Fruit fly (Drosophila melanogaster) whole organism, pupa: ENCODE results near the gene Syt12.

ENCODE experiments used
- CG10348 ChIP-seq: fragments of 200-800 bp; sonication (Bioruptor generic); IDR thresholded peaks from 2 replicates; pipeline ENCODE4 v1.3.6; 2022; ENCODE audit warnings: missing biosample characterization, missing genetic modification characterization
- CG12605 ChIP-seq: fragments of 200-800 bp; sonication (Bioruptor generic); IDR thresholded peaks from 2 replicates; pipeline ENCODE4 v1.3.6; 2022; ENCODE audit warnings: missing biosample characterization, missing genetic modification characterization
- CG13204 ChIP-seq: fragments of 200-800 bp; sonication (Bioruptor generic); optimal IDR thresholded peaks from 2 replicates; lab custom pipeline; 2018; ENCODE audit warnings: missing biosample characterization, mild to moderate bottlenecking, missing genetic modification characterization, moderate library complexity
- CG14655 ChIP-seq: fragments of 200-800 bp; sonication (Bioruptor generic); optimal IDR thresholded peaks from 3 replicates; lab custom pipeline; 2017; ENCODE audit warnings: mild to moderate bottlenecking, missing biosample characterization, missing genetic modification reagents, missing genetic modification characterization
- CG15710 ChIP-seq: fragments of 200-800 bp; sonication (Bioruptor generic); optimal IDR thresholded peaks from 2 replicates; lab custom pipeline; 2018; ENCODE audit warnings: missing biosample characterization, mild to moderate bottlenecking, missing genetic modification characterization, moderate library complexity
- CG17806 ChIP-seq: fragments of 200-800 bp; sonication (Bioruptor generic); optimal IDR thresholded peaks from 2 replicates; lab custom pipeline; 2018; ENCODE audit warnings: missing biosample characterization, mild to moderate bottlenecking, missing genetic modification characterization, moderate library complexity
- CG32121 ChIP-seq: fragments of 200-800 bp; sonication (Bioruptor generic); IDR thresholded peaks from 2 replicates; pipeline ENCODE4 v1.3.6; 2022; ENCODE audit warnings: missing biosample characterization, missing genetic modification characterization
- CG34367 ChIP-seq: fragments of 200-800 bp; sonication (Bioruptor generic); optimal IDR thresholded peaks from 2 replicates; lab custom pipeline; 2018; ENCODE audit warnings: missing biosample characterization, mild to moderate bottlenecking, missing genetic modification characterization
- CG4496 ChIP-seq: fragments of 200-800 bp; sonication (Bioruptor generic); IDR thresholded peaks from 3 replicates; pipeline ENCODE4 v1.3.6; 2022; ENCODE audit warnings: missing biosample characterization, missing genetic modification characterization
- CG8159 ChIP-seq: fragments of 200-800 bp; sonication (Bioruptor generic); optimal IDR thresholded peaks from 3 replicates; lab custom pipeline; 2018; ENCODE audit warnings: missing biosample characterization, mild to moderate bottlenecking, missing genetic modification characterization, moderate library complexity
- CG8301 ChIP-seq: fragments of 200-800 bp; sonication (Bioruptor generic); optimal IDR thresholded peaks from 2 replicates; lab custom pipeline; 2018; ENCODE audit warnings: missing biosample characterization, mild to moderate bottlenecking, missing genetic modification characterization
- CG9948 ChIP-seq: fragments of 200-800 bp; sonication (Bioruptor generic); optimal IDR thresholded peaks from 2 replicates; lab custom pipeline; 2018; ENCODE audit warnings: missing biosample characterization, mild to moderate bottlenecking, missing genetic modification characterization, moderate library complexity
- D1 ChIP-seq: fragments of 200-800 bp; sonication (Bioruptor generic); optimal IDR thresholded peaks from 2 replicates; lab custom pipeline; 2018; ENCODE audit warnings: missing biosample characterization, mild to moderate bottlenecking, missing genetic modification characterization, moderate library complexity
- EcR ChIP-seq: fragments of 200-800 bp; sonication (Bioruptor generic); optimal IDR thresholded peaks from 3 replicates; lab custom pipeline; 2019; ENCODE audit warnings: missing biosample characterization, missing genetic modification characterization, mild to moderate bottlenecking, moderate library complexity, missing genetic modification reagents
- Ets98B ChIP-seq: fragments of 200-800 bp; sonication (Bioruptor generic); IDR thresholded peaks from 2 replicates; pipeline ENCODE4 v1.3.6; 2022; ENCODE audit warnings: missing biosample characterization, missing genetic modification characterization
- Pif1A ChIP-seq: fragments of 200-800 bp; sonication (Bioruptor generic); optimal IDR thresholded peaks from 3 replicates; lab custom pipeline; 2016; ENCODE audit warnings: missing biosample characterization, missing genetic modification characterization
- Pif1B ChIP-seq: fragments of 200-800 bp; sonication (Bioruptor generic); optimal IDR thresholded peaks from 3 replicates; lab custom pipeline; 2016; ENCODE audit warnings: missing biosample characterization, missing genetic modification characterization
- Snoo ChIP-seq: fragments of 200-800 bp; sonication (Bioruptor generic); optimal IDR thresholded peaks from 3 replicates; lab custom pipeline; 2017; ENCODE audit warnings: missing biosample characterization, mild to moderate bottlenecking, missing genetic modification characterization, inconsistent platforms
- fd96Ca ChIP-seq: fragments of 200-800 bp; sonication (Bioruptor generic); IDR thresholded peaks from 3 replicates; pipeline ENCODE4 v1.3.6; 2022; ENCODE audit warnings: missing biosample characterization, missing genetic modification characterization
- gl ChIP-seq: fragments of 200-800 bp; sonication (Bioruptor generic); optimal IDR thresholded peaks from 2 replicates; lab custom pipeline; 2018; ENCODE audit warnings: missing biosample characterization, mild to moderate bottlenecking, missing genetic modification characterization
- rn ChIP-seq: fragments of 200-800 bp; sonication (Bioruptor generic); IDR thresholded peaks from 2 replicates; pipeline ENCODE4 v1.3.6; 2022; ENCODE audit warnings: missing biosample characterization, missing genetic modification characterization

The Syt12 gene

DNA sequence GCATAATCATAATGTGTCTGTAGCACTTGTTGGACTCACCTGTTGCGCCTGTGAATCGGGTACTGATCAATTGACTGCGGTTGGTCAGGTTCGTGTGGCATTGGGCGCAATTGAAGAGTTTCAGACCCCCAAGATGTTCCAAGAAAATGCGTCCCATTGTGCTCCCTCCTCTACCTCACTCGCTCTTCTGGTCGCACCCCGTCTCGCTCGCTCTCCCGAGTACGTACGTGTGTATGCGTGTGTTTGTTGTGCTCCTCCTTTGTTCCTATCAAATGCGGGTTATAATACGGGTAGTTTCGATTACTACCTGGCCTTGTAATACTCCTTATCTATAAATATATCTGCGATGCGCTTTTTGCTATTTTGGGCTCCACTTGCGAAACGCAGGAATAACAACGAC, 27.7 kb downstream of the Syt12 start:
- TF ChIP-seq EcR (GFP tag; lab: Kevin White, UChicago) (peak; percentile 2), CG13204 (GFP tag; lab: Kevin White, UChicago) (no peak)
- TF ChIP-seq, all 21 proteins: peak for 1

DNA sequence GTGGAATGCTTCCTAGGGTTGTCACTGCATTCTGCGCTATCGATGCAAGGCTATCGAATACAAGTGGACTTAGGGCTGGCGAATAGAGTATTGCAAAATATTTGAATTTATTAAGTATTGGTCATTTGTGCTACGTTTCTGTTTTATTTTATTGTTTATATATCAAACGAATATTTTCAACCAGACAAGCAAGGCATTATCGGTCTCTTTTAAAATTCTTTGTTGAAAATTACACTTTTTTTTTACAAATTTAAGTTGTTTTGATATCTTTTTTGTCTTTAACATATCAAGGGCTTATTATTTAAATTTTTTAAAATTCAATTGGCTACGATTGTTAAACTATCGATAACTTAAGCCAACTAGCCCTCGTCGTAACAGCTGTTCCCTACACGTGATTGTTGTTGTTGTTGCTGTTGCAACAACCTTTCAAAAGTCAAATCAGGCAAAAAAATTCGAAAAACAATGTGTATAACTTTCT, 28.4 kb downstream of the Syt12 start, which contains the start of the genes Ype and CG1662:
Gene Ype, minus strand, starts transcription at position 45 of the 478 bp plus-strand sequence.
Gene CG1662, plus strand, starts transcription at position 191 of the 478 bp plus-strand sequence.
- TF ChIP-seq Ets98B (GFP tag; lab: Robert Waterston, UW) (peak; percentile 42), CG12605 (GFP tag; lab: Robert Waterston, UW) (no peak), D1 (tag; lab: Kevin White, UChicago) (peak; percentile 6), Pif1A (GFP tag; lab: Kevin White, UChicago) (peak; percentile 38), CG9948 (tag; lab: Kevin White, UChicago) (peak; percentile 65), Pif1B (GFP tag; lab: Kevin White, UChicago) (peak; percentile 49), CG13204 (GFP tag; lab: Kevin White, UChicago) (no peak), EcR (GFP tag; lab: Kevin White, UChicago) (no peak), CG32121 (GFP tag; lab: Robert Waterston, UW) (peak; percentile 44; the same call in 1 of the 2 replicates), CG8301 (tag; lab: Kevin White, UChicago) (peak; percentile 43), CG8159 (tag; lab: Kevin White, UChicago) (peak; percentile 73), rn (GFP tag; lab: Robert Waterston, UW) (no peak), gl (tag; lab: Kevin White, UChicago) (no peak), Snoo (tag; lab: Kevin White, UChicago) (peak; percentile 69), CG34367 (peak; percentile 57), CG15710 (peak; percentile 78), CG17806 (tag; lab: Kevin White, UChicago) (peak; percentile 50), fd96Ca (GFP tag; lab: Robert Waterston, UW) (no peak), CG4496 (GFP tag; lab: Robert Waterston, UW) (peak; percentile 76), CG14655 (GFP tag; lab: Kevin White, UChicago) (peak; percentile 71), CG10348 (GFP tag; lab: Robert Waterston, UW) (no peak)
- TF ChIP-seq, all 21 proteins: peak for 14

dm6 chrX:13390465-13391173, 31.6 kb downstream of the Syt12 start:
- TF ChIP-seq Pif1A (GFP tag; lab: Kevin White, UChicago) (peak; percentile 23), EcR (GFP tag; lab: Kevin White, UChicago) (peak; percentile 9), gl (tag; lab: Kevin White, UChicago) (no peak), CG4496 (GFP tag; lab: Robert Waterston, UW) (peak; percentile 87), CG14655 (GFP tag; lab: Kevin White, UChicago) (peak; percentile 71), CG32121 (GFP tag; lab: Robert Waterston, UW) (peak; percentile 90), fd96Ca (GFP tag; lab: Robert Waterston, UW) (no peak), rn (GFP tag; lab: Robert Waterston, UW) (peak; percentile 53), CG13204 (GFP tag; lab: Kevin White, UChicago) (no peak), CG17806 (tag; lab: Kevin White, UChicago) (peak; percentile 73), Ets98B (GFP tag; lab: Robert Waterston, UW) (peak; percentile 82), CG9948 (tag; lab: Kevin White, UChicago) (peak; percentile 64), Snoo (tag; lab: Kevin White, UChicago) (no peak), CG8301 (tag; lab: Kevin White, UChicago) (peak; percentile 52), Pif1B (GFP tag; lab: Kevin White, UChicago) (peak; percentile 33), CG10348 (GFP tag; lab: Robert Waterston, UW) (no peak), CG15710 (peak; percentile 78), D1 (tag; lab: Kevin White, UChicago) (peak; percentile 24), CG12605 (GFP tag; lab: Robert Waterston, UW) (peak; percentile 86), CG34367 (peak; percentile 44), CG8159 (tag; lab: Kevin White, UChicago) (peak; percentile 78)

DNA sequence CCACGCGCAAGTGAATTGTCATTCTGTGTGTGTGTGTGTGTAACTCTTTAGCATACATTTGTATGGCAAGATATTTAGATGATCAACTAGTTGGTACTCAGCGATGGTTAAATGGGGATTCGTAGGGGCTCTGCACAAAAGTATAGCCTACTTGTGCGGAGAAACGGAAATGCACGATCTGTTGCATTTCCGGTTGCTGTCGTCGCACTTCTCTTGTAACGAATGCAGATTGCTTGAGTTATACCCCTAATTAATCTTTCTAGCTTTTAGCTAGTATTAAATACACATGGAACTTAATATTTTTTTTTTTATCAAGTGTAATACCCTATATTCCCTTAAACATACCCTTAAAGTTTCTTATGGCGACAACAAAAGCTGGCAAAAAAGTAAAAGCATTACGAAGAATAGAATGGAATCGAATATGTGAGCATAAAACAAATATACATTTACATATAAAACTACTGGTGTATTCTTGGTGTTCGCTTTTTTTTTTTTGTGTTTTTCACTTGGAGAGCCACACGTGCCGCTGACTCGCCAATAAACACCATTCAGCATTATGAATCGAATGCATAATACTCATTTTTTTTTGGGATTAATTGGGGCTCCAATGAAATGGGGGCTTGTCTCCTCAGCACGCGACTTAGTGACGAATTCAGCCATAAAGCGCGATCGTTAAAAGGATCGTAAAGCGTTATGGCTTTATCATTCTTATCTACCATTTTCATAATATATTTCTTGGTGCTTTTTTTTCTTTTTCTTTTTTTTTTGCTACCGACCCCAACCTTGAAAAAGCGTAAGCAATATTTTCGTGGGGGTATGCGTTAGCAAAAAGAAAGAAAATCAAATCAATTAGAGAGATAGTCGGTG, 32.4 kb downstream of the Syt12 start:
- TF ChIP-seq CG8159 (tag; lab: Kevin White, UChicago), result no peak
- TF ChIP-seq CG14655 (GFP tag; lab: Kevin White, UChicago), result peak; percentile 20

DNA sequence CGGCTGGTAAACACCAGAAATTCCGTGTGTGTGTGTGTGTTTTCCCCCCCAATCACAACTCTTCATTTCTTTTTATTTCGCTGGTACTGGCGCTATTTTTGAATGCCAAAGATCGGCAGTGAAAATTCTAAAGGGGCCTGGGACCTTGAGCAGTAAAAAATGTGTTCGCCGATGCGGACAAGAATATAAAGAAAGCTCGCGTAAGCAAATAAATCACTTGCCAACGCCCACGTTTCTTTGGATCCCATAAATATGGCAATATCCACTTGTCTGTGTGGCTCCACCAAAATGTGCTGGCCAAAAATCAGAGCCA, 32.9 kb downstream of the Syt12 start:
- TF ChIP-seq CG8159 (tag; lab: Kevin White, UChicago) (no peak), CG10348 (GFP tag; lab: Robert Waterston, UW) (no peak), CG32121 (GFP tag; lab: Robert Waterston, UW) (no peak), gl (tag; lab: Kevin White, UChicago) (no peak), Snoo (tag; lab: Kevin White, UChicago) (no peak), CG8301 (tag; lab: Kevin White, UChicago) (no peak), EcR (GFP tag; lab: Kevin White, UChicago) (no peak), CG15710 (no peak), fd96Ca (GFP tag; lab: Robert Waterston, UW) (no peak), rn (GFP tag; lab: Robert Waterston, UW) (no peak)
